Fruit fly (Drosophila melanogaster): Measurements from ENCODE around the gene CG32228.

dm6 chr3L:20299110-20299509 is 33.5 kb downstream of the CG32228 start, which contains the start of gene SCCRO4:
- TF ChIP-seq CG8478 (optimal IDR thresholded peaks at IDR 0.05) (no peak), CTCF (optimal IDR thresholded peaks at IDR 0.05) (no peak)

Measured in S2 (cell line).